Worm (Caenorhabditis elegans) whole organism, mixed stage, embryonic: ENCODE data around the gene kat-1.

Experiments
- M03D4.4 ChIP-seq: sonication (generic microtip); optimal IDR thresholded peaks from 2 replicates; lab custom pipeline; 2017; ENCODE audit warnings: mild to moderate bottlenecking, missing genetic modification characterization, missing compliant biosample characterization
- bed-3 ChIP-seq: fragments of 200-800 bp; sonication (Bioruptor generic); optimal IDR thresholded peaks from 3 replicates; lab custom pipeline; 2018; ENCODE audit warnings: mild to moderate bottlenecking, missing genetic modification characterization, moderate library complexity, missing compliant biosample characterization
- blmp-1 ChIP-seq: fragments of 150-350 bp; optimal IDR thresholded peaks from 2 replicates; lab custom pipeline; 2014; ENCODE audit warnings: missing biosample characterization, missing genetic modification characterization
- ceh-39 ChIP-seq: fragments of 150-350 bp; optimal IDR thresholded peaks from 2 replicates; lab custom pipeline; 2014; ENCODE audit warnings: missing biosample characterization, missing genetic modification characterization
- ceh-43 ChIP-seq: fragments of 200-800 bp; sonication (Bioruptor generic); optimal IDR thresholded peaks from 2 replicates; lab custom pipeline; 2018; ENCODE audit warnings: mild to moderate bottlenecking, missing genetic modification characterization, moderate library complexity, missing compliant biosample characterization
- ceh-83 ChIP-seq: fragments of 200-800 bp; sonication (Bioruptor generic); optimal IDR thresholded peaks from 2 replicates; lab custom pipeline; 2018; ENCODE audit warnings: mild to moderate bottlenecking, missing genetic modification characterization, missing compliant biosample characterization
- ces-1 ChIP-seq: fragments of 150-350 bp; optimal IDR thresholded peaks from 2 replicates; lab custom pipeline; 2014; ENCODE audit warnings: missing biosample characterization, missing genetic modification reagents, missing genetic modification characterization
- cnd-1 ChIP-seq: fragments of 200-800 bp; sonication (Bioruptor generic); optimal IDR thresholded peaks from 2 replicates; lab custom pipeline; 2018; ENCODE audit warnings: mild to moderate bottlenecking, missing genetic modification characterization, missing compliant biosample characterization
- drap-1 ChIP-seq: fragments of 200-800 bp; sonication (Bioruptor generic); optimal IDR thresholded peaks from 3 replicates; lab custom pipeline; 2018; ENCODE audit warnings: mild to moderate bottlenecking, missing genetic modification characterization, missing compliant biosample characterization
- elt-1 ChIP-seq: sonication (generic microtip); optimal IDR thresholded peaks from 2 replicates; lab custom pipeline; 2017; ENCODE audit warnings: missing genetic modification characterization, mild to moderate bottlenecking, missing compliant biosample characterization, antibody characterized with exemption, moderate library complexity, borderline replicate concordance; ENCODE audit not compliant: insufficient read depth
- elt-3 ChIP-seq: fragments of 150-350 bp; optimal IDR thresholded peaks from 2 replicates; lab custom pipeline; 2014; ENCODE audit warnings: missing biosample characterization, missing genetic modification characterization
- flh-1 ChIP-seq: fragments of 200-800 bp; sonication (Bioruptor generic); optimal IDR thresholded peaks from 2 replicates; lab custom pipeline; 2018; ENCODE audit warnings: mild to moderate bottlenecking, missing genetic modification characterization, moderate library complexity, missing compliant biosample characterization
- ham-2 ChIP-seq: fragments of 200-800 bp; sonication (Bioruptor generic); optimal IDR thresholded peaks from 2 replicates; lab custom pipeline; 2018; ENCODE audit warnings: mild to moderate bottlenecking, missing genetic modification characterization, missing compliant biosample characterization
- hlh-1 ChIP-seq: fragments of 150-350 bp; optimal IDR thresholded peaks from 2 replicates; lab custom pipeline; 2014; ENCODE audit warnings: missing biosample characterization, missing genetic modification reagents, missing genetic modification characterization
- lin-13 ChIP-seq: fragments of 150-350 bp; optimal IDR thresholded peaks from 2 replicates; lab custom pipeline; 2014; ENCODE audit warnings: missing biosample characterization, missing genetic modification characterization
- lin-32 ChIP-seq: fragments of 200-800 bp; sonication (Bioruptor generic); optimal IDR thresholded peaks from 2 replicates; lab custom pipeline; 2018; ENCODE audit warnings: mild to moderate bottlenecking, missing genetic modification characterization, missing compliant biosample characterization
- lsy-2 ChIP-seq: fragments of 150-350 bp; optimal IDR thresholded peaks from 2 replicates; lab custom pipeline; 2014; ENCODE audit warnings: missing biosample characterization, missing genetic modification characterization
- mab-5 ChIP-seq: fragments of 150-350 bp; optimal IDR thresholded peaks from 2 replicates; lab custom pipeline; 2014; ENCODE audit warnings: missing biosample characterization, missing genetic modification characterization
- mep-1 ChIP-seq: fragments of 150-350 bp; optimal IDR thresholded peaks from 2 replicates; lab custom pipeline; 2017; ENCODE audit warnings: missing biosample characterization, missing genetic modification reagents, missing genetic modification characterization, inconsistent platforms
- nhr-12 ChIP-seq: fragments of 150-350 bp; optimal IDR thresholded peaks from 2 replicates; lab custom pipeline; 2014; ENCODE audit warnings: missing biosample characterization, missing genetic modification characterization
- nhr-2 ChIP-seq: fragments of 150-350 bp; optimal IDR thresholded peaks from 2 replicates; lab custom pipeline; 2014; ENCODE audit warnings: missing biosample characterization, missing genetic modification characterization
- nhr-237 ChIP-seq: fragments of 150-350 bp; optimal IDR thresholded peaks from 2 replicates; lab custom pipeline; 2014; ENCODE audit warnings: missing biosample characterization, missing genetic modification characterization
- nhr-28 ChIP-seq: fragments of 150-350 bp; optimal IDR thresholded peaks from 2 replicates; lab custom pipeline; 2014; ENCODE audit warnings: missing biosample characterization, missing genetic modification characterization
- nhr-76 ChIP-seq: sonication (generic microtip); optimal IDR thresholded peaks from 2 replicates; lab custom pipeline; 2017; ENCODE audit warnings: missing biosample characterization, missing genetic modification characterization
- pha-4 ChIP-seq: fragments of 150-350 bp; optimal IDR thresholded peaks from 2 replicates; lab custom pipeline; 2018; ENCODE audit warnings: missing biosample characterization, missing genetic modification reagents, missing genetic modification characterization
- sem-2 ChIP-seq: fragments of 200-800 bp; sonication (Bioruptor generic); optimal IDR thresholded peaks from 2 replicates; lab custom pipeline; 2018; ENCODE audit warnings: mild to moderate bottlenecking, missing genetic modification characterization, missing compliant biosample characterization
- snpc-4 ChIP-seq: fragments of 150-350 bp; optimal IDR thresholded peaks from 2 replicates; lab custom pipeline; 2014; ENCODE audit warnings: missing biosample characterization, missing genetic modification characterization
- sptf-1 ChIP-seq: sonication (generic microtip); optimal IDR thresholded peaks from 2 replicates; lab custom pipeline; 2017; ENCODE audit warnings: mild to moderate bottlenecking, missing genetic modification characterization, moderate library complexity, missing compliant biosample characterization
- tbx-8 ChIP-seq: fragments of 200-800 bp; sonication (Bioruptor generic); optimal IDR thresholded peaks from 2 replicates; lab custom pipeline; 2018; ENCODE audit warnings: mild to moderate bottlenecking, missing genetic modification characterization, moderate library complexity, missing compliant biosample characterization
- unc-120 ChIP-seq: sonication (generic microtip); optimal IDR thresholded peaks from 2 replicates; lab custom pipeline; 2017; ENCODE audit warnings: missing genetic modification characterization, missing compliant biosample characterization; ENCODE audit not compliant: poor library complexity, severe bottlenecking
- unc-39 ChIP-seq: fragments of 150-350 bp; optimal IDR thresholded peaks from 2 replicates; lab custom pipeline; 2014; ENCODE audit warnings: missing biosample characterization, missing genetic modification characterization
- unc-62 ChIP-seq: fragments of 150-350 bp; optimal IDR thresholded peaks from 2 replicates; lab custom pipeline; 2014; ENCODE audit warnings: missing biosample characterization, missing genetic modification reagents, missing genetic modification characterization
- zip-8 ChIP-seq: fragments of 150-350 bp; optimal IDR thresholded peaks from 2 replicates; lab custom pipeline; 2014; ENCODE audit warnings: missing biosample characterization, missing genetic modification characterization
- ztf-11 ChIP-seq: fragments of 150-350 bp; optimal IDR thresholded peaks from 2 replicates; lab custom pipeline; 2014; ENCODE audit warnings: missing biosample characterization, missing genetic modification characterization

Gene kat-1

DNA sequence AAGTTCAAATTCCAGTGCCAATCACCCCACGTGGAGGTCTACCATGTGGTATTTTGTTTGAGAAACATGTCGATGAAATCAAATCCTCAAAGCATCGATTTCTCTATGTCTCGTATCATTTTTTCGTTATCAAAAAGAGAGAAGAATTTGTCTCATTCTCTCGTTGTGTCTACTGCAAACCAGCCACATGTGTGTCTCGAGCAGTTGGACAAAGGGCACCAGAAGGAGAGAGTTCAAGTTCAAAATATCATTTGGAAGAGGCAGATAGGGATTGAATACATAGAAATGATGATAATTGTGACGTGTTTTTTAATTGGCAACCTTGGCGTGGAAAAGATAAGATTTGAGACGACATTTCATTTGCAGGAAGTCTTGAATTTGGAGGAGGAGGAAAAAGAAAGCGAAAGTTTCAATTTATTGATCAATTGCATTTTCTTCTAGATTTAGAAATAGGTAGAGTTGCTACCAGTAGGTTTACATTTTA, 14.3 kb upstream of the kat-1 start:
- TF ChIP-seq hlh-1 (peak; percentile 18), blmp-1 (tag; lab: Kevin White, UChicago) (peak; percentile 50), nhr-237 (tag; lab: Kevin White, UChicago) (no peak), mep-1 (tag; lab: Kevin White, UChicago) (no peak), unc-62 (peak; percentile 8)

DNA sequence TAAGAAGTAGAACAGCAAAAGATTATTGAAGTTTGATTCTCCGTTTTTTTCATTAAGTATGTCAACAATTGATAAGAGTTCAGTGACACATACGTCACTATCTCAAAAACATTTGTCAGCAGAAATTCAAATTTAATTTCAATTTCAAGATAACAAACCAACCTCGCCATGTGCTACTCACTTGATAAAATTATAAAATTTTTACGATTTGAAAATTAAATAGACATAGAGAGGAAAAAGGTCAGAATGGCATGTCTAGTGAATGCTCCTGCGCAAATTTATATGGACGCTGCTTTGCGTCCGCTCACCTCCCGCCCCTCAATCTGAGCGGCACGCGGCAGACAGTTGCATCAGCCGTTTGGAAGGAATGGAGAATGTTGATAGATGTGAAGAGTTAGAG, 13.4 kb upstream of the kat-1 start:
- TF ChIP-seq elt-3 (tag; lab: Kevin White, UChicago) (no peak), nhr-28 (no peak), snpc-4 (no peak), ceh-39 (tag; lab: Kevin White, UChicago) (no peak), zip-8 (tag; lab: Kevin White, UChicago) (no peak), bed-3 (GFP tag; lab: Kevin White, UChicago) (no peak), lsy-2 (tag; lab: Kevin White, UChicago) (no peak), nhr-2 (tag; lab: Kevin White, UChicago) (no peak), unc-39 (tag; lab: Kevin White, UChicago) (no peak), ces-1 (no peak), ceh-83 (GFP tag; lab: Kevin White, UChicago) (no peak), unc-62 (no peak)

DNA sequence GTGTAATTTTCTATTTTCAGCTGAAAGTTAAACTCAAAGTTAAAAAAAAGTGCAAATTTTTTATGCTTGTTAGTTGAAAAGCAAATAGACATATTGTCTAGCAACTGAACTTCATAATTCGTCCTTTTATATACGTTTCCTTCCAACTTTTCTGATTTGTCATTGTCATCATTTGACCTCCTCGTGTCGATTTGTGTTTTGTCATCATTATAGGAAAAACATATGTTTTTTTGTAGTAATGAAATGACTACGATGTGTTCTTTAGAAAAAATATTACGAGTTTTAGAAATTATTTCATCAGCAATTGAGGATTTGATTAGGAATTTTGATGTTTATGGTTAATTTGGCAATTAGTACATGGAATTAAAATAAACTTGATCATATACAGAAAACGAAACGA, 12.8 kb upstream of the kat-1 start:
- TF ChIP-seq blmp-1 (tag; lab: Kevin White, UChicago) = no peak
- TF ChIP-seq drap-1 = no peak
- no peak for TF ChIP-seq nhr-237 (tag; lab: Kevin White, UChicago)
- TF ChIP-seq lin-32 (GFP tag; lab: Kevin White, UChicago) = no peak
- TF ChIP-seq ham-2 = no peak
- TF ChIP-seq sptf-1 (tag; lab: Kevin White, UChicago) = no peak
- TF ChIP-seq flh-1 (GFP tag; lab: Kevin White, UChicago) = no peak
- no peak for TF ChIP-seq unc-120 (tag; lab: Kevin White, UChicago)
- TF ChIP-seq, all 35 proteins: peak for 0

DNA sequence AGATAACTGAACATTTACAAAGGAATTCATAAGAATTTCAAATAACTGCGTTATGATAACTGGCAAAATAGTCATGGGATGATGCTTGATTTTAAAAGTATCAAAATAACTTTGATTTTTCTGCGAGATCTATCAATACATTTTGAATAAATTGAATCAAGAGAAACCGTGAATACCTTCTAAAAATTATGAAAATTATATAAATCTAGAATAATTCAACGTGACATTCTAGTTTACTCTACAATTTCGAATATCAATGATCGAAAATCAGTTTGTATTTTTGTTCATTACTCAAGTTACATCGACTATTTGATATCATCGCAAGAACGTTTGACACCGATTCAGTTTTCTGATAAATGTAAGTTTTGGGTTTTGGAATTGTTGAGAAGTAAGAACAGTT, 11.9 kb upstream of the kat-1 start, which contains the start of gene acs-6:
Gene acs-6, plus strand, starts transcription at position 301 of the 400 bp plus-strand sequence.
- TF ChIP-seq hlh-1 = no peak
- TF ChIP-seq unc-62 = no peak
- TF ChIP-seq M03D4.4 = no peak
- TF ChIP-seq mab-5 (tag; lab: Kevin White, UChicago) = no peak
- no peak for TF ChIP-seq ces-1
- no peak for TF ChIP-seq ceh-43 (GFP tag; lab: Kevin White, UChicago)
- TF ChIP-seq ztf-11 (tag; lab: Kevin White, UChicago) = no peak
- no peak for TF ChIP-seq nhr-2 (tag; lab: Kevin White, UChicago)
- no peak for TF ChIP-seq drap-1
- TF ChIP-seq pha-4 (tag; lab: Kevin White, UChicago) = no peak
- no peak for TF ChIP-seq nhr-28
- no peak for TF ChIP-seq unc-120 (tag; lab: Kevin White, UChicago)
- TF ChIP-seq sptf-1 (tag; lab: Kevin White, UChicago) = no peak
- TF ChIP-seq sem-2 (GFP tag; lab: Kevin White, UChicago) = no peak
- no peak for TF ChIP-seq zip-8 (tag; lab: Kevin White, UChicago)
- TF ChIP-seq ham-2 = no peak
- no peak for TF ChIP-seq unc-39 (tag; lab: Kevin White, UChicago)
- no peak for TF ChIP-seq flh-1 (GFP tag; lab: Kevin White, UChicago)
- no peak for TF ChIP-seq elt-3 (tag; lab: Kevin White, UChicago)
- TF ChIP-seq snpc-4 = no peak

DNA sequence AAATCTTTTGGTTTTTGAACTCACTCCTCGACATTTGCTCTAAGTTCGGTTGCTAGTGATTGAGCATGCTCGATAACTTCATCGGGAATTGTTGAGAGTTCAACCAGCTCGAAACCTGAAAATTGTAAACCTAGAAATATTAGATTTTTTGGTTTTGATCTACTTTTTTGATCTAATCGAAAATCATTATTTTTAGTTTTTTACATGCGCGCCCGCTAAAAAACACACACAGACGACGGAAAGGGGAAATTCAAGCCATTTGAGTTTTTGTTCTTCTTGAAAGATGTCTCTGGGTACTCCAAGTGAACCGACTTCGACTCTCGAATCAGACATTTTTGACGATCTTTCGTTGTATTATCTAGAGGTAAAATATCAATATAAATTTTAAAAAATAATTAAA, 8.2 kb upstream of the kat-1 start, which contains the start of gene nos-2:
Gene nos-2, plus strand, starts transcription at position 228 of the 400 bp plus-strand sequence.
- no peak for TF ChIP-seq unc-120 (tag; lab: Kevin White, UChicago)
- no peak for TF ChIP-seq elt-1 (tag; lab: Kevin White, UChicago)
- TF ChIP-seq nhr-12 (tag; lab: Kevin White, UChicago) = no peak
- no peak for TF ChIP-seq mab-5 (tag; lab: Kevin White, UChicago)
- no peak for TF ChIP-seq ham-2
- no peak for TF ChIP-seq unc-62
- no peak for TF ChIP-seq lin-32 (GFP tag; lab: Kevin White, UChicago)
- TF ChIP-seq cnd-1 (tag; lab: Kevin White, UChicago) = no peak
- TF ChIP-seq tbx-8 (GFP tag; lab: Kevin White, UChicago) = no peak
- TF ChIP-seq nhr-76 = no peak
- TF ChIP-seq pha-4 (tag; lab: Kevin White, UChicago) = no peak
- TF ChIP-seq hlh-1 = no peak
- TF ChIP-seq M03D4.4 = no peak
- no peak for TF ChIP-seq bed-3 (GFP tag; lab: Kevin White, UChicago)
- TF ChIP-seq lin-13 = no peak
- no peak for TF ChIP-seq nhr-237 (tag; lab: Kevin White, UChicago)
- TF ChIP-seq unc-39 (tag; lab: Kevin White, UChicago) = no peak
- TF ChIP-seq, all 35 proteins: peak for 0
